Fruit fly (Drosophila melanogaster) whole organism, embryonic: ENCODE results near the gene scpr-A.
A peak's percentile ranks its signal among the peaks of the same experiment; 100 is the strongest.

Experiments
- Awh ChIP-seq: fragments of 200-800 bp; sonication (Bioruptor generic); IDR thresholded peaks from 2 replicates; pipeline ENCODE4, ENCODE4 v1.3.6; 2022; ENCODE audit warnings: missing biosample characterization, missing genetic modification characterization
- CG10321 ChIP-seq: fragments of 200-800 bp; sonication (Bioruptor generic); IDR thresholded peaks from 2 replicates; pipeline ENCODE4 v1.3.6; 2022; ENCODE audit warnings: missing biosample characterization, missing genetic modification characterization
- CG10431 ChIP-seq: fragments of 200-800 bp; sonication (Bioruptor generic); optimal IDR thresholded peaks from 3 replicates; lab custom pipeline; 2018; ENCODE audit warnings: missing biosample characterization, mild to moderate bottlenecking, missing genetic modification characterization
- CG10565 ChIP-seq: fragments of 200-800 bp; sonication (Bioruptor generic); optimal IDR thresholded peaks from 3 replicates; lab custom pipeline; 2016; ENCODE audit warnings: missing biosample characterization, mild to moderate bottlenecking, missing genetic modification characterization
- CG12219 ChIP-seq: fragments of 200-800 bp; sonication (Bioruptor generic); optimal IDR thresholded peaks from 3 replicates; lab custom pipeline; 2018; ENCODE audit warnings: missing biosample characterization, mild to moderate bottlenecking, missing genetic modification characterization
- CG1233 ChIP-seq: fragments of 200-800 bp; sonication (Bioruptor generic); optimal IDR thresholded peaks from 4 replicates; lab custom pipeline; 2018; ENCODE audit warnings: missing biosample characterization, mild to moderate bottlenecking, missing genetic modification characterization
- CG14014 ChIP-seq: fragments of 200-800 bp; sonication (Bioruptor generic); IDR thresholded peaks from 2 replicates; pipeline ENCODE4 v1.3.6; 2022; ENCODE audit warnings: missing biosample characterization, missing genetic modification characterization
- CG14050 ChIP-seq: fragments of 200-800 bp; sonication (Bioruptor generic); IDR thresholded peaks from 3 replicates; pipeline ENCODE4 v1.3.6; 2022; ENCODE audit warnings: missing biosample characterization, missing genetic modification characterization
- CG15514 ChIP-seq: fragments of 200-800 bp; sonication (Bioruptor generic); optimal IDR thresholded peaks from 3 replicates; lab custom pipeline; 2017; ENCODE audit warnings: missing biosample characterization, missing genetic modification characterization, mild to moderate bottlenecking, moderate library complexity, missing genetic modification reagents
- CG17612 ChIP-seq: fragments of 200-800 bp; sonication (Bioruptor generic); IDR thresholded peaks from 2 replicates; pipeline ENCODE4 v1.3.6; 2022; ENCODE audit warnings: missing biosample characterization, missing genetic modification characterization
- CG17829 ChIP-seq: fragments of 200-800 bp; optimal IDR thresholded peaks from 2 replicates; lab custom pipeline; 2019; ENCODE audit warnings: missing biosample characterization, mild to moderate bottlenecking, missing genetic modification characterization, moderate library complexity
- CG17912 ChIP-seq: fragments of 200-800 bp; sonication (Bioruptor generic); optimal IDR thresholded peaks from 2 replicates; lab custom pipeline; 2018; ENCODE audit warnings: missing biosample characterization, mild to moderate bottlenecking, missing genetic modification characterization
- CG18619 ChIP-seq: fragments of 200-800 bp; sonication (Bioruptor generic); optimal IDR thresholded peaks from 3 replicates; lab custom pipeline; 2017; ENCODE audit warnings: missing biosample characterization, mild to moderate bottlenecking, missing genetic modification characterization
- CG2199 ChIP-seq: fragments of 200-800 bp; sonication (Bioruptor generic); IDR thresholded peaks from 3 replicates; pipeline ENCODE4 v1.3.6; 2022; ENCODE audit warnings: missing biosample characterization, missing genetic modification characterization
- CG30403 ChIP-seq: fragments of 200-800 bp; sonication (Bioruptor generic); optimal IDR thresholded peaks from 3 replicates; lab custom pipeline; 2016; ENCODE audit warnings: missing biosample characterization, missing genetic modification characterization
- CG30431 ChIP-seq: fragments of 200-800 bp; sonication (Bioruptor generic); optimal IDR thresholded peaks from 2 replicates; lab custom pipeline; 2017; ENCODE audit warnings: missing biosample characterization, missing genetic modification characterization
- CG31365 ChIP-seq: fragments of 200-800 bp; sonication (Bioruptor generic); optimal IDR thresholded peaks from 2 replicates; lab custom pipeline; 2018; ENCODE audit warnings: missing biosample characterization, mild to moderate bottlenecking, missing genetic modification characterization
- CG34376 ChIP-seq: fragments of 200-800 bp; sonication (Bioruptor generic); optimal IDR thresholded peaks from 2 replicates; lab custom pipeline; 2018; ENCODE audit warnings: missing biosample characterization, mild to moderate bottlenecking, missing genetic modification characterization
- CG4854 ChIP-seq: fragments of 200-800 bp; sonication (Bioruptor generic); optimal IDR thresholded peaks from 2 replicates; lab custom pipeline; 2016; ENCODE audit warnings: missing biosample characterization, missing genetic modification characterization, inconsistent platforms
- CG5180 ChIP-seq: fragments of 200-800 bp; sonication (Bioruptor generic); optimal IDR thresholded peaks from 3 replicates; lab custom pipeline; 2017; ENCODE audit warnings: missing biosample characterization, missing genetic modification characterization, mild to moderate bottlenecking, moderate library complexity, missing genetic modification reagents
- CG5953 ChIP-seq: fragments of 200-800 bp; sonication (Bioruptor generic); IDR thresholded peaks from 2 replicates; pipeline ENCODE4 v1.3.6; 2022; ENCODE audit warnings: missing biosample characterization, missing genetic modification characterization
- CG6654 ChIP-seq: fragments of 200-800 bp; sonication (Bioruptor generic); optimal IDR thresholded peaks from 2 replicates; lab custom pipeline; 2017; ENCODE audit warnings: missing biosample characterization, mild to moderate bottlenecking, missing genetic modification characterization
- CG6813 ChIP-seq: fragments of 200-800 bp; sonication (Bioruptor generic); optimal IDR thresholded peaks from 2 replicates; lab custom pipeline; 2017; ENCODE audit warnings: missing biosample characterization, missing genetic modification characterization, mild to moderate bottlenecking, moderate library complexity, missing genetic modification reagents
- CG7839 ChIP-seq: fragments of 200-800 bp; sonication (Bioruptor generic); optimal IDR thresholded peaks from 3 replicates; lab custom pipeline; 2018; ENCODE audit warnings: missing biosample characterization, mild to moderate bottlenecking, missing genetic modification characterization, moderate library complexity
- CG9876 ChIP-seq: fragments of 200-800 bp; sonication (Bioruptor generic); optimal IDR thresholded peaks from 2 replicates; lab custom pipeline; 2016; ENCODE audit warnings: missing biosample characterization, missing genetic modification characterization
- CHES-1-like ChIP-seq: fragments of 200-800 bp; sonication (Bioruptor generic); optimal IDR thresholded peaks from 2 replicates; lab custom pipeline; 2016; ENCODE audit warnings: missing biosample characterization, missing genetic modification characterization
- ERR ChIP-seq: fragments of 200-800 bp; sonication (Bioruptor generic); optimal IDR thresholded peaks from 2 replicates; lab custom pipeline; 2016; ENCODE audit warnings: missing biosample characterization, missing genetic modification characterization
- Elba2 ChIP-seq: fragments of 200-800 bp; sonication (Bioruptor generic); optimal IDR thresholded peaks from 3 replicates; lab custom pipeline; 2016; ENCODE audit warnings: missing biosample characterization, missing genetic modification characterization
- Fer2 ChIP-seq: fragments of 200-800 bp; sonication (Bioruptor generic); optimal IDR thresholded peaks from 2 replicates; lab custom pipeline; 2018; ENCODE audit warnings: missing biosample characterization, mild to moderate bottlenecking, missing genetic modification characterization, moderate library complexity
- Gsc ChIP-seq: fragments of 200-800 bp; sonication (Bioruptor generic); IDR thresholded peaks from 2 replicates; pipeline ENCODE4 v1.3.6; 2022; ENCODE audit warnings: missing biosample characterization, missing genetic modification characterization
- H2.0 ChIP-seq: fragments of 200-800 bp; sonication (Bioruptor generic); IDR thresholded peaks from 2 replicates; pipeline ENCODE4 v1.3.6; 2022; ENCODE audit warnings: missing biosample characterization, missing genetic modification characterization
- HLH54F ChIP-seq: fragments of 200-800 bp; sonication (Bioruptor generic); optimal IDR thresholded peaks from 3 replicates; lab custom pipeline; 2016; ENCODE audit warnings: missing biosample characterization, missing genetic modification characterization
- HLHmδ ChIP-seq: fragments of 200-800 bp; sonication (Bioruptor generic); optimal IDR thresholded peaks from 2 replicates; lab custom pipeline; 2018; ENCODE audit warnings: missing biosample characterization, mild to moderate bottlenecking, missing genetic modification characterization, moderate library complexity
- Hr3 ChIP-seq: fragments of 200-800 bp; sonication (Bioruptor generic); optimal IDR thresholded peaks from 3 replicates; lab custom pipeline; 2016; ENCODE audit warnings: missing biosample characterization, missing genetic modification characterization
- Hr78 ChIP-seq, 2 experiments: fragments of 200-800 bp in 1 of 2; fragments of >200 bp in 1 of 2; sonication (Bioruptor generic) in 1 of 2; optimal IDR thresholded peaks; 2 replicates each; lab custom pipeline; 2017 to 2019; ENCODE audit warnings: missing biosample characterization in 2 of 2, missing genetic modification characterization in 2 of 2, mild to moderate bottlenecking in 1 of 2, moderate library complexity in 1 of 2
- NFAT ChIP-seq: fragments of 200-800 bp; sonication (Bioruptor generic); IDR thresholded peaks from 2 replicates; pipeline ENCODE4 v1.3.6; 2022; ENCODE audit warnings: missing biosample characterization, missing genetic modification characterization
- Sox100B ChIP-seq: fragments of 200-800 bp; sonication (Bioruptor generic); optimal IDR thresholded peaks from 3 replicates; lab custom pipeline; 2018; ENCODE audit warnings: missing biosample characterization, mild to moderate bottlenecking, missing genetic modification characterization
- Spps ChIP-seq: fragments of 200-800 bp; sonication (Bioruptor generic); optimal IDR thresholded peaks from 2 replicates; lab custom pipeline; 2018; ENCODE audit warnings: missing biosample characterization, mild to moderate bottlenecking, missing genetic modification characterization
- Stat92E ChIP-seq, 3 experiments: fragments of >200 bp in 2 of 3; fragments of 200-800 bp in 1 of 3; sonication (Bioruptor generic) in 1 of 3; optimal IDR thresholded peaks; 2 replicates each; lab custom pipeline; 2017 to 2019; ENCODE audit warnings: missing biosample characterization in 3 of 3, missing genetic modification characterization in 3 of 3, mild to moderate bottlenecking in 1 of 3, moderate library complexity in 1 of 3
- ase ChIP-seq: fragments of 200-800 bp; sonication (Bioruptor generic); IDR thresholded peaks from 3 replicates; pipeline ENCODE4 v1.3.6; 2022; ENCODE audit warnings: missing biosample characterization, missing genetic modification characterization
- bcd ChIP-seq: fragments of 200-800 bp; sonication (Bioruptor generic); optimal IDR thresholded peaks from 2 replicates; lab custom pipeline; 2017; ENCODE audit warnings: missing biosample characterization, mild to moderate bottlenecking, missing genetic modification characterization
- chm ChIP-seq: fragments of 200-800 bp; sonication (Bioruptor generic); IDR thresholded peaks from 2 replicates; pipeline ENCODE4 v1.3.6; 2022; ENCODE audit warnings: missing biosample characterization, missing genetic modification characterization
- dmrt11E ChIP-seq: fragments of 200-800 bp; sonication (Bioruptor generic); optimal IDR thresholded peaks from 3 replicates; lab custom pipeline; 2018; ENCODE audit warnings: missing biosample characterization, mild to moderate bottlenecking, missing genetic modification characterization, moderate library complexity
- hth ChIP-seq: fragments of >200 bp; optimal IDR thresholded peaks from 2 replicates; lab custom pipeline; 2017; ENCODE audit warnings: inconsistent platforms
- inv ChIP-seq: fragments of 200-800 bp; sonication (Bioruptor generic); IDR thresholded peaks from 2 replicates; pipeline ENCODE4 v1.3.6; 2022; ENCODE audit warnings: missing biosample characterization, missing genetic modification characterization; ENCODE audit not compliant: partially characterized antibody
- nom ChIP-seq: fragments of 200-800 bp; sonication (Bioruptor generic); optimal IDR thresholded peaks from 2 replicates; lab custom pipeline; 2017; ENCODE audit warnings: missing biosample characterization, missing genetic modification characterization, mild to moderate bottlenecking, moderate library complexity, missing genetic modification reagents
- odd ChIP-seq: fragments of 200-800 bp; sonication (Bioruptor generic); optimal IDR thresholded peaks from 2 replicates; lab custom pipeline; 2017; ENCODE audit warnings: missing biosample characterization, mild to moderate bottlenecking, missing genetic modification characterization
- pum ChIP-seq: fragments of 200-800 bp; sonication (Bioruptor generic); optimal IDR thresholded peaks from 2 replicates; lab custom pipeline; 2016; ENCODE audit warnings: missing biosample characterization, missing genetic modification characterization
- sisA ChIP-seq: fragments of 200-800 bp; sonication (Bioruptor generic); IDR thresholded peaks from 2 replicates; pipeline ENCODE4 v1.3.6; 2022; ENCODE audit warnings: missing biosample characterization, missing genetic modification characterization
- vnd ChIP-seq: fragments of 200-800 bp; sonication (Bioruptor generic); IDR thresholded peaks from 3 replicates; pipeline ENCODE4 v1.3.6; 2022; ENCODE audit warnings: missing biosample characterization, missing genetic modification characterization; ENCODE audit not compliant: partially characterized antibody
- wor ChIP-seq: fragments of 200-800 bp; sonication (Bioruptor generic); IDR thresholded peaks from 2 replicates; pipeline ENCODE4 v1.3.6; 2022; ENCODE audit warnings: missing biosample characterization, missing genetic modification characterization

The scpr-A gene

DNA sequence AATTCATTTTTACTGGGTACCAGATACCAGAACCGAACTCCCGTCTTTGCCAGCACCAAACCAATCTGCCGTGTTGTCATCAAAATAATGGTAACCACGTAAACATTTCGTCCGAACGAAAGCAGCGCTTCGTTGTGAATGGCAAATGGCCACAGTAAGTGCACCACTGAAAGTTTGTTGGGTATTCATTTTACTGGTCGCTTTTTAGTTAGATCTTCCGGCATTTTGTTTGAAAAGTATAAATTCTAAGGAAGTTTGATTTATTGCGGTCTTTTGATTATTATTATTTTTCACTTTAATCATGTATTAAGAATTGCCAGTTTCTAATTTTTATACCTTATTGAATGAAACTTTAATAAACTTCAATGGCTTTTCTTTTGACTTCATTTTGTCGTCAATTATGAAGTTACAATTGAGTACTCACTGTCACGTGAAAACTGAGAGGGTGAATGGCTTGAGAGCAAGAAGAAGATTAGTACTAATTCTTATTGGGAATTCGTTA is 26.5 kb upstream of the scpr-A start, which contains the start of gene ZnT86D (continued):
- TF ChIP-seq CG30403 (peak; percentile 59), CG10565 (GFP tag; lab: Kevin White, UChicago) (no peak), Fer2 (tag; lab: Kevin White, UChicago) (peak; percentile 64), H2.0 (GFP tag; lab: Robert Waterston, UW) (no peak), CG4854 (GFP tag; lab: Kevin White, UChicago) (no peak), CG2199 (GFP tag; lab: Robert Waterston, UW) (no peak), bcd (GFP tag; lab: Kevin White, UChicago) (peak; percentile 68), HLH54F (GFP tag; lab: Kevin White, UChicago) (peak; percentile 75), Elba2 (GFP tag; lab: Kevin White, UChicago) (peak; percentile 75), Hr3 (GFP tag; lab: Kevin White, UChicago) (peak; percentile 63), CG9876 (GFP tag; lab: Kevin White, UChicago) (no peak), CG17912 (GFP tag; lab: Kevin White, UChicago) (peak; percentile 2), Gsc (GFP tag; lab: Robert Waterston, UW) (no peak), pum (GFP tag; lab: Kevin White, UChicago) (peak; percentile 41), sisA (GFP tag; lab: Robert Waterston, UW) (peak; percentile 35; the same call in 1 of the 2 replicates), CG14050 (GFP tag; lab: Robert Waterston, UW) (no peak), CG7839 (tag; lab: Kevin White, UChicago) (peak; percentile 71), CG17612 (GFP tag; lab: Robert Waterston, UW) (no peak), CG10321 (GFP tag; lab: Robert Waterston, UW) (peak; percentile 80), CG6813 (no peak), dmrt11E (tag; lab: Kevin White, UChicago) (peak; percentile 12), CG12219 (no peak), chm (GFP tag; lab: Robert Waterston, UW) (no peak), hth (lab: Kevin White, UChicago) (no peak), CG15514 (peak; percentile 61), HLHmδ (GFP tag; lab: Kevin White, UChicago) (no peak), NFAT (GFP tag; lab: Robert Waterston, UW) (no peak), Hr78 (GFP tag; optimal IDR thresholded peaks at IDR 0.05; lab: Kevin White, UChicago) (no peak), CG10431 (GFP tag; lab: Kevin White, UChicago) (no peak), CG14014 (GFP tag; lab: Robert Waterston, UW) (0 out of 2 replicates have a peak, but pooled peaks have one; percentile 12), CG6654 (GFP tag; lab: Kevin White, UChicago) (no peak), CG30431 (no peak), vnd (GFP tag; lab: Robert Waterston, UW) (no peak), nom (GFP tag; lab: Kevin White, UChicago) (peak; percentile 35), CG5180 (GFP tag; lab: Kevin White, UChicago) (peak; percentile 36), CG1233 (GFP tag; lab: Kevin White, UChicago) (peak; percentile 46), wor (GFP tag; lab: Robert Waterston, UW) (no peak), Awh (GFP tag; lab: Robert Waterston, UW) (no peak), odd (GFP tag; lab: Kevin White, UChicago) (peak; percentile 37), ERR (GFP tag; lab: Kevin White, UChicago) (no peak), CG5953 (GFP tag; lab: Robert Waterston, UW) (no peak), CHES-1-like (GFP tag; lab: Kevin White, UChicago) (peak; percentile 75), Spps (tag; lab: Kevin White, UChicago) (no peak), inv (GFP tag; lab: Robert Waterston, UW) (no peak), CG31365 (tag; lab: Kevin White, UChicago) (no peak), ase (GFP tag; lab: Robert Waterston, UW) (no peak), CG34376 (GFP tag; lab: Kevin White, UChicago) (peak; percentile 67), Stat92E (GFP tag; optimal IDR thresholded peaks at IDR 0.05; lab: Kevin White, UChicago) (no peak), CG18619 (peak; percentile 62), Sox100B (GFP tag; lab: Kevin White, UChicago) (peak; percentile 72), CG17829 (tag; lab: Kevin White, UChicago) (peak; percentile 62)
